Fruit fly (Drosophila melanogaster) whole organism: ENCODE data around the gene Osi13.

Experiments
- CG8478 ChIP-seq: fragments of >200 bp; optimal IDR thresholded peaks from 2 replicates; lab custom pipeline; 2018; ENCODE audit warnings: inconsistent platforms
- EcR ChIP-seq, 2 experiments: fragments of >200 bp; optimal IDR thresholded peaks; 2 replicates each; lab custom pipeline; 2017; ENCODE audit warnings: missing biosample characterization in 2 of 2, missing genetic modification characterization in 2 of 2, missing genetic modification reagents in 2 of 2
- pan ChIP-seq: fragments of >200 bp; optimal IDR thresholded peaks from 2 replicates; lab custom pipeline; 2017
- psq ChIP-seq: fragments of >200 bp; optimal IDR thresholded peaks from 2 replicates; lab custom pipeline; 2017

dm6 chr3R:6248694-6249093 lies 42.8 kb upstream of the Osi13 start, which contains the start of gene Osi7:
- TF ChIP-seq pan (lab: Kevin White, UChicago) (no peak), psq (lab: Kevin White, UChicago) (no peak), CG8478 (lab: Kevin White, UChicago) (no peak), EcR (GFP tag; optimal IDR thresholded peaks at IDR 0.05; lab: Kevin White, UChicago) (no peak)
